Worm (Caenorhabditis elegans): ENCODE data around the gene jamp-1.

DNA sequence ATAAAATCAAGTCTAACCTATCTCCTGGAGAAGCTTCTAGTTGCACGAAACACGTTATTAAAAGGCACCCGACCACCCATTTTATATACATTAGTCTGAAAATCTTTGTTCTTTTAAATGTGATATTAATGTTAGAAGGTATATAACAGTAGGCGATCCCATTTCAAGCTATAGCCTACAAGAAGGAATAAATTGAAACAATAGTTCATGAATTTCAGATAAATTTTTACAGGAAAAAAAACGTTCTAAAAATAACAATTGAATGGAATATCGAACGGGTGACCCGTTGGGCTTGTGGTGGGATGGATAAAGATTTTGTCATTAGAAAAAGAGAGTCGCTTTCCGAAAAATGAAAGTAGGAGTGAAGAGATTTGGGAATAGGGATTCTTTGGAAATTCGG is 3.2 kb downstream of the jamp-1 start, which contains the start of gene pgap-3:
- no peak for TF ChIP-seq drap-1 (GFP tag; optimal IDR thresholded peaks at IDR 0.05)
- no peak for TF ChIP-seq ztf-11 (tag; optimal IDR thresholded peaks at IDR 0.05)
